Fruit fly (Drosophila melanogaster): ENCODE results near the gene fax.

fax gene

dm6 chr3L:16411566-16411965 is at the start of gene fax:
Gene fax, minus strand, starts transcription at chr3L:16411828.
- TF ChIP-seq ovo (GFP tag; optimal IDR thresholded peaks at IDR 0.05) (no peak), Mnt (GFP tag; optimal IDR thresholded peaks at IDR 0.05) (peak; percentile 14), tj (GFP tag; optimal IDR thresholded peaks at IDR 0.05) (no peak), Crg-1 (GFP tag; optimal IDR thresholded peaks at IDR 0.05) (no peak), bab1 (GFP tag; optimal IDR thresholded peaks at IDR 0.05) (peak; percentile 35), CG33017 (tag; optimal IDR thresholded peaks at IDR 0.05) (peak; percentile 12), Hr96 (GFP tag; optimal IDR thresholded peaks at IDR 0.05) (peak; percentile 83), kay (GFP tag; ENCODE audit: borderline replicate concordance) (no peak), CG7101 (tag; optimal IDR thresholded peaks at IDR 0.05) (peak; percentile 23), cic (GFP tag; optimal IDR thresholded peaks at IDR 0.05) (peak; percentile 28)

dm6 chr3L:16451887-16452751 is 40.5 kb upstream of the fax start, which contains the start of gene dsx-c73A:
Gene dsx-c73A, minus strand, starts transcription at chr3L:16451958.
- no peak for TF ChIP-seq CG7101 (tag; optimal IDR thresholded peaks at IDR 0.05)
- no peak for TF ChIP-seq Hr96 (GFP tag; optimal IDR thresholded peaks at IDR 0.05)
- no peak for TF ChIP-seq cnc (optimal IDR thresholded peaks at IDR 0.05)
- no peak for TF ChIP-seq Crg-1 (GFP tag; optimal IDR thresholded peaks at IDR 0.05)
- no peak for TF ChIP-seq ovo (GFP tag; optimal IDR thresholded peaks at IDR 0.05)
- TF ChIP-seq tj (GFP tag; optimal IDR thresholded peaks at IDR 0.05), result no peak
- TF ChIP-seq CG14711 (tag; optimal IDR thresholded peaks at IDR 0.05), result no peak

DNA sequence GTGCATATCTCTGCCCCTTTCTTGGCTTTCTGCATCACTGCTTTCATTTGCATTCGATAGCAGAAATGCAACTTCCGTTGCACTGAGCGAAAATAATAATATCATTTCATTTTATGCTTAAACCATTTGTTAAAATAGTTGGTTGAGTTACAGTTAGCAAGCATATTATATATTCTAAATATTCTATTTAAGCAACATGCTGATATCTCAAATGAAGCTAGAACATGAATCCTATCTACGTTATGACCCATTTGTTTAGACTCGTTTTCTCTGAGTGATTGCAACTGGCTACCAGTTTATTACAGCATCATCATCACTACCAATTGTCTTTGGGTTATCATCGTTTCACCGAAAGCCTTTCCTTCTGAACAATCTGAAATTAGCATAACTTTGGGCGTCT is 31.0 kb upstream of the fax start:
- TF ChIP-seq Crg-1 (GFP tag; optimal IDR thresholded peaks at IDR 0.05) (no peak), Mnt (GFP tag; optimal IDR thresholded peaks at IDR 0.05) (no peak), ovo (GFP tag; optimal IDR thresholded peaks at IDR 0.05) (no peak), CG33017 (tag; optimal IDR thresholded peaks at IDR 0.05) (no peak), CG7045 (GFP tag; optimal IDR thresholded peaks at IDR 0.05) (no peak), CG5204 (GFP tag; optimal IDR thresholded peaks at IDR 0.05) (no peak), CG7101 (tag; optimal IDR thresholded peaks at IDR 0.05) (no peak), toe (GFP tag; optimal IDR thresholded peaks at IDR 0.05) (no peak), CG11617 (GFP tag; optimal IDR thresholded peaks at IDR 0.05) (no peak), cnc (optimal IDR thresholded peaks at IDR 0.05) (no peak), CG1620 (GFP tag; optimal IDR thresholded peaks at IDR 0.05) (no peak), CG14711 (tag; optimal IDR thresholded peaks at IDR 0.05) (no peak), kay (GFP tag; ENCODE audit: borderline replicate concordance) (no peak), CG12768 (GFP tag; optimal IDR thresholded peaks at IDR 0.05) (no peak), Hr96 (GFP tag; optimal IDR thresholded peaks at IDR 0.05) (no peak), cic (GFP tag; optimal IDR thresholded peaks at IDR 0.05) (no peak), tj (GFP tag; optimal IDR thresholded peaks at IDR 0.05) (no peak), Clk (GFP tag; optimal IDR thresholded peaks at IDR 0.05) (no peak), bab1 (GFP tag; optimal IDR thresholded peaks at IDR 0.05) (no peak)

DNA sequence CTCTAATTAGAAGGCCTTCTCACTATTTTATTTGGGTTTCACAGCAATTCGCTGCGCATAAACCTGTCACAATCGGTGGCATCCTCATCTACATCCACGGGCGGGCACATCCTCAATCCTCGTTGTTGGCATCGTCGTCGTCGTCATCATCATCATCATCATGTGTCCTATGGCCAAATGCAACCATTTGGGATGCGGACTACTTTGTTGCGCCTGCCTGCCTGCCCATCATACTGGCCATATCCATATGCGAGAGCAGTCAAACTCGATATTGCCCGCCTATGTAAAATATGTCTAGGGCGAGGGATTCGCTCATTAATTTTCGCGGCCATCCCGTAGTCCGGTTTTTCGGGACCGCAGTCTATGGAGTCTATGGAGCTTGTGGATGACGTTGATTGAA is 25.6 kb upstream of the fax start:
- TF ChIP-seq CG1620 (GFP tag; optimal IDR thresholded peaks at IDR 0.05) (no peak), kay (GFP tag; ENCODE audit: borderline replicate concordance) (no peak)

DNA sequence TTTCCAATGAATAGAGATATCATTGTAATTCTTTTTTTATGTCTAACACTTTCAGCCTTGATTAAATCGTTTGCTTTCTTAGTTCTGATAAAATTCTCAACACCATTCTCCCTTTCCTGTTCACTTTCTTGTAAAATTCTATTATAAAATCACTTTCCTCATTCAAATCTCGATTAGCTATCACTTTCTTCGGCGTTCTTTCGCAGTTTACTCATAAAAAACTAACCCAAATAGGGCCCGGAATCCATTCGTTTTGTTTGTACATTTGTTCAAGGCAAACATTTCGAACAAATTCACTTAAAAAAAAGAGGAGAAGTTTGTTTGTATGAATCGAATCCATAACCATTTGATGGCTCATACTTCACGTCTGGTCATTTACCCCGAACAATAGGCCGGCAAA is 21.9 kb upstream of the fax start:
- TF ChIP-seq bab1 (GFP tag; optimal IDR thresholded peaks at IDR 0.05), result no peak
- TF ChIP-seq tj (GFP tag; optimal IDR thresholded peaks at IDR 0.05), result no peak
- no peak for TF ChIP-seq CG7045 (GFP tag; optimal IDR thresholded peaks at IDR 0.05)
- TF ChIP-seq pad (GFP tag; optimal IDR thresholded peaks at IDR 0.05), result no peak
- TF ChIP-seq CG1620 (GFP tag; optimal IDR thresholded peaks at IDR 0.05), result no peak
- TF ChIP-seq CG12768 (GFP tag; optimal IDR thresholded peaks at IDR 0.05), result no peak
- TF ChIP-seq Crg-1 (GFP tag; optimal IDR thresholded peaks at IDR 0.05), result no peak
- TF ChIP-seq CG11617 (GFP tag; optimal IDR thresholded peaks at IDR 0.05), result no peak
- TF ChIP-seq toe (GFP tag; optimal IDR thresholded peaks at IDR 0.05), result no peak
- TF ChIP-seq cic (GFP tag; optimal IDR thresholded peaks at IDR 0.05), result no peak
- TF ChIP-seq CG14711 (tag; optimal IDR thresholded peaks at IDR 0.05), result no peak
- no peak for TF ChIP-seq Clk (GFP tag; optimal IDR thresholded peaks at IDR 0.05)
- no peak for TF ChIP-seq ovo (GFP tag; optimal IDR thresholded peaks at IDR 0.05)
- no peak for TF ChIP-seq CG7101 (tag; optimal IDR thresholded peaks at IDR 0.05)
- no peak for TF ChIP-seq Hr96 (GFP tag; optimal IDR thresholded peaks at IDR 0.05)
- TF ChIP-seq CG5204 (GFP tag; optimal IDR thresholded peaks at IDR 0.05), result no peak
- no peak for TF ChIP-seq CG33017 (tag; optimal IDR thresholded peaks at IDR 0.05)
- no peak for TF ChIP-seq Mnt (GFP tag; optimal IDR thresholded peaks at IDR 0.05)
- no peak for TF ChIP-seq kay (GFP tag; ENCODE audit: borderline replicate concordance)
- TF ChIP-seq cnc (optimal IDR thresholded peaks at IDR 0.05), result no peak

- no peak for TF ChIP-seq CG5204 (GFP tag; optimal IDR thresholded peaks at IDR 0.05)
- no peak for TF ChIP-seq pad (GFP tag; optimal IDR thresholded peaks at IDR 0.05)
- no peak for TF ChIP-seq tj (GFP tag; optimal IDR thresholded peaks at IDR 0.05)
- TF ChIP-seq CG11617 (GFP tag; optimal IDR thresholded peaks at IDR 0.05), result no peak
- no peak for TF ChIP-seq CG12768 (GFP tag; optimal IDR thresholded peaks at IDR 0.05)
- TF ChIP-seq Mnt (GFP tag; optimal IDR thresholded peaks at IDR 0.05), result no peak
- no peak for TF ChIP-seq CG14711 (tag; optimal IDR thresholded peaks at IDR 0.05)
- no peak for TF ChIP-seq Hr96 (GFP tag; optimal IDR thresholded peaks at IDR 0.05)
- TF ChIP-seq CG33017 (tag; optimal IDR thresholded peaks at IDR 0.05), result no peak
- no peak for TF ChIP-seq toe (GFP tag; optimal IDR thresholded peaks at IDR 0.05)
- TF ChIP-seq CG1620 (GFP tag; optimal IDR thresholded peaks at IDR 0.05), result no peak
- no peak for TF ChIP-seq cnc (optimal IDR thresholded peaks at IDR 0.05)
- no peak for TF ChIP-seq CG7101 (tag; optimal IDR thresholded peaks at IDR 0.05)
- TF ChIP-seq ovo (GFP tag; optimal IDR thresholded peaks at IDR 0.05), result no peak
- no peak for TF ChIP-seq Clk (GFP tag; optimal IDR thresholded peaks at IDR 0.05)
- no peak for TF ChIP-seq Crg-1 (GFP tag; optimal IDR thresholded peaks at IDR 0.05)
Measured at dm6 chr3L:16431056-16431455, 19.4 kb upstream of the fax start.

Measured in whole organism, adult.